Fruit fly (Drosophila melanogaster) whole organism, embryonic: ENCODE data around the gene CG14340.

Experiments
- Ada2b ChIP-seq: fragments of 200-800 bp; sonication (Bioruptor generic); IDR thresholded peaks from 2 replicates; pipeline ENCODE4 v1.3.6; 2022; ENCODE audit warnings: missing biosample characterization, missing genetic modification characterization
- Atf-2 ChIP-seq: fragments of 200-800 bp; sonication (Bioruptor generic); optimal IDR thresholded peaks from 2 replicates; lab custom pipeline; 2016; ENCODE audit warnings: missing biosample characterization, missing genetic modification characterization
- Atf3 ChIP-seq: fragments of 200-800 bp; sonication (Bioruptor generic); optimal IDR thresholded peaks from 3 replicates; lab custom pipeline; 2016; ENCODE audit warnings: missing biosample characterization, missing genetic modification characterization
- Blimp-1 ChIP-seq: fragments of 200-800 bp; sonication (Bioruptor generic); optimal IDR thresholded peaks from 3 replicates; lab custom pipeline; 2018; ENCODE audit warnings: missing biosample characterization, missing genetic modification characterization, mild to moderate bottlenecking, moderate library complexity, missing genetic modification reagents
- CG13123 ChIP-seq: fragments of 200-800 bp; sonication (Bioruptor generic); optimal IDR thresholded peaks from 2 replicates; lab custom pipeline; 2016; ENCODE audit warnings: missing biosample characterization, missing genetic modification characterization
- CG14710 ChIP-seq: fragments of 200-800 bp; sonication (Bioruptor generic); optimal IDR thresholded peaks from 3 replicates; lab custom pipeline; 2019; ENCODE audit warnings: missing biosample characterization, mild to moderate bottlenecking, missing genetic modification characterization, moderate library complexity
- CG30431 ChIP-seq: fragments of 200-800 bp; sonication (Bioruptor generic); optimal IDR thresholded peaks from 2 replicates; lab custom pipeline; 2017; ENCODE audit warnings: missing biosample characterization, missing genetic modification characterization
- CG31388 ChIP-seq: fragments of 200-800 bp; sonication (Bioruptor generic); optimal IDR thresholded peaks from 2 replicates; lab custom pipeline; 2016; ENCODE audit warnings: missing biosample characterization, missing genetic modification characterization
- CG3995 ChIP-seq: fragments of 200-800 bp; sonication (Bioruptor generic); optimal IDR thresholded peaks from 3 replicates; lab custom pipeline; 2016; ENCODE audit warnings: missing biosample characterization, missing genetic modification characterization
- CG42726 ChIP-seq: fragments of 200-800 bp; sonication (Bioruptor generic); IDR thresholded peaks from 2 replicates; pipeline ENCODE4 v1.3.6; 2022; ENCODE audit warnings: missing biosample characterization, missing genetic modification characterization; ENCODE audit not compliant: partially characterized antibody
- CG4424 ChIP-seq: fragments of 200-800 bp; sonication (Bioruptor generic); optimal IDR thresholded peaks from 3 replicates; lab custom pipeline; 2016; ENCODE audit warnings: missing biosample characterization, missing genetic modification characterization
- CG5245 ChIP-seq: fragments of 200-800 bp; sonication (Bioruptor generic); optimal IDR thresholded peaks from 3 replicates; lab custom pipeline; 2016; ENCODE audit warnings: missing biosample characterization, missing genetic modification characterization
- CG5953 ChIP-seq: fragments of 200-800 bp; sonication (Bioruptor generic); IDR thresholded peaks from 2 replicates; pipeline ENCODE4 v1.3.6; 2022; ENCODE audit warnings: missing biosample characterization, missing genetic modification characterization
- CG6175 ChIP-seq: fragments of 200-800 bp; sonication (Bioruptor generic); IDR thresholded peaks from 3 replicates; pipeline ENCODE4 v1.3.6; 2022; ENCODE audit warnings: missing biosample characterization, missing genetic modification characterization
- CG6272 ChIP-seq: fragments of 200-800 bp; sonication (Bioruptor generic); IDR thresholded peaks from 2 replicates; pipeline ENCODE4 v1.3.6; 2022; ENCODE audit warnings: missing biosample characterization, missing genetic modification characterization
- CG7372 ChIP-seq: fragments of 200-800 bp; sonication (Bioruptor generic); IDR thresholded peaks from 2 replicates; pipeline ENCODE4 v1.3.6; 2022; ENCODE audit warnings: missing biosample characterization, missing genetic modification characterization
- CG7745 ChIP-seq: fragments of 200-800 bp; sonication (Bioruptor generic); optimal IDR thresholded peaks from 2 replicates; lab custom pipeline; 2018; ENCODE audit warnings: missing biosample characterization, mild to moderate bottlenecking, missing genetic modification characterization, moderate library complexity
- Dfd ChIP-seq, 2 experiments: fragments of >200 bp; optimal IDR thresholded peaks; 2 replicates each; lab custom pipeline; 2017; ENCODE audit warnings: missing biosample characterization in 2 of 2, missing genetic modification characterization in 2 of 2
- Doc3 ChIP-seq: fragments of 200-800 bp; sonication (Bioruptor generic); IDR thresholded peaks from 3 replicates; pipeline ENCODE4 v1.3.6; 2022; ENCODE audit warnings: missing biosample characterization, missing genetic modification characterization; ENCODE audit not compliant: partially characterized antibody
- HLH3B ChIP-seq: fragments of 200-800 bp; sonication (Bioruptor generic); IDR thresholded peaks from 2 replicates; pipeline ENCODE4 v1.3.6; 2022; ENCODE audit warnings: missing biosample characterization, missing genetic modification characterization
- Mrtf ChIP-seq: fragments of 200-800 bp; sonication (Bioruptor generic); IDR thresholded peaks from 3 replicates; pipeline ENCODE4 v1.3.6; 2022; ENCODE audit warnings: missing biosample characterization, missing genetic modification characterization
- NK7.1 ChIP-seq: fragments of 200-800 bp; sonication (Bioruptor generic); optimal IDR thresholded peaks from 3 replicates; lab custom pipeline; 2016; ENCODE audit warnings: missing biosample characterization, missing genetic modification characterization
- Nf-YA ChIP-seq: fragments of 200-800 bp; sonication (Bioruptor generic); IDR thresholded peaks from 2 replicates; pipeline ENCODE4 v1.3.6; 2022; ENCODE audit warnings: missing biosample characterization, missing genetic modification characterization
- Nf-YB ChIP-seq: fragments of 200-800 bp; sonication (Bioruptor generic); optimal IDR thresholded peaks from 3 replicates; lab custom pipeline; 2019; ENCODE audit warnings: missing biosample characterization, mild to moderate bottlenecking, missing genetic modification characterization, moderate library complexity
- Opbp ChIP-seq: fragments of 200-800 bp; sonication (Bioruptor generic); IDR thresholded peaks from 3 replicates; pipeline ENCODE4 v1.3.6; 2022; ENCODE audit warnings: missing biosample characterization, missing genetic modification characterization; ENCODE audit not compliant: partially characterized antibody
- Rx ChIP-seq: fragments of 200-800 bp; sonication (Bioruptor generic); IDR thresholded peaks from 2 replicates; pipeline ENCODE4 v1.3.6; 2022; ENCODE audit warnings: missing biosample characterization, missing genetic modification characterization
- amos ChIP-seq: fragments of 200-800 bp; sonication (Bioruptor generic); IDR thresholded peaks from 2 replicates; pipeline ENCODE4 v1.3.6; 2022; ENCODE audit warnings: missing biosample characterization, missing genetic modification characterization; ENCODE audit not compliant: partially characterized antibody
- ara ChIP-seq: fragments of 200-800 bp; sonication (Bioruptor generic); IDR thresholded peaks from 2 replicates; pipeline ENCODE4 v1.3.6; 2022; ENCODE audit warnings: missing biosample characterization, missing genetic modification characterization
- bigmax ChIP-seq: fragments of 200-800 bp; sonication (Bioruptor generic); optimal IDR thresholded peaks from 2 replicates; lab custom pipeline; 2018; ENCODE audit warnings: missing biosample characterization, mild to moderate bottlenecking, missing genetic modification characterization
- corto ChIP-seq: fragments of 200-800 bp; sonication (Bioruptor generic); optimal IDR thresholded peaks from 2 replicates; lab custom pipeline; 2016; ENCODE audit warnings: missing biosample characterization, mild to moderate bottlenecking, missing genetic modification characterization, moderate library complexity
- croc ChIP-seq: fragments of 200-800 bp; sonication (Bioruptor generic); conservative IDR thresholded peaks from 3 replicates; pipeline ENCODE4 v1.3.6; 2022; ENCODE audit warnings: missing biosample characterization, missing genetic modification characterization
- cwo ChIP-seq: fragments of 200-800 bp; sonication (Bioruptor generic); optimal IDR thresholded peaks from 3 replicates; lab custom pipeline; 2017; ENCODE audit warnings: missing biosample characterization, missing genetic modification characterization, mild to moderate bottlenecking, moderate library complexity, missing genetic modification reagents
- dmrt11E ChIP-seq: fragments of 200-800 bp; sonication (Bioruptor generic); optimal IDR thresholded peaks from 3 replicates; lab custom pipeline; 2018; ENCODE audit warnings: missing biosample characterization, mild to moderate bottlenecking, missing genetic modification characterization, moderate library complexity
- eve ChIP-seq, 2 experiments: fragments of >200 bp; optimal IDR thresholded peaks; 2 replicates each; lab custom pipeline; 2017; ENCODE audit warnings: missing biosample characterization in 2 of 2, missing genetic modification characterization in 2 of 2
- fd3F ChIP-seq: fragments of 200-800 bp; sonication (Bioruptor generic); optimal IDR thresholded peaks from 2 replicates; lab custom pipeline; 2018; ENCODE audit warnings: missing biosample characterization, mild to moderate bottlenecking, missing genetic modification characterization, moderate library complexity
- fd64A ChIP-seq: fragments of 200-800 bp; sonication (Bioruptor generic); optimal IDR thresholded peaks from 3 replicates; lab custom pipeline; 2018; ENCODE audit warnings: missing biosample characterization, mild to moderate bottlenecking, missing genetic modification characterization
- h ChIP-seq: fragments of >200 bp; optimal IDR thresholded peaks from 2 replicates; lab custom pipeline; 2017
- ham ChIP-seq: fragments of 200-800 bp; sonication (Bioruptor generic); IDR thresholded peaks from 2 replicates; pipeline ENCODE4 v1.3.6; 2022; ENCODE audit warnings: missing biosample characterization, missing genetic modification characterization
- hth ChIP-seq: fragments of >200 bp; optimal IDR thresholded peaks from 2 replicates; lab custom pipeline; 2017; ENCODE audit warnings: inconsistent platforms
- lmd ChIP-seq: fragments of 200-800 bp; sonication (Bioruptor generic); IDR thresholded peaks from 2 replicates; pipeline ENCODE4 v1.3.6; 2022; ENCODE audit warnings: missing biosample characterization, missing genetic modification characterization
- mam ChIP-seq: fragments of 200-800 bp; sonication (Bioruptor generic); optimal IDR thresholded peaks from 3 replicates; lab custom pipeline; 2016; ENCODE audit warnings: missing biosample characterization, missing genetic modification characterization
- pb ChIP-seq: fragments of 200-800 bp; sonication (Bioruptor generic); optimal IDR thresholded peaks from 3 replicates; lab custom pipeline; 2016; ENCODE audit warnings: missing biosample characterization, missing genetic modification characterization
- prd ChIP-seq, 3 experiments: fragments of >200 bp in 2 of 3; fragments of 200-800 bp in 1 of 3; sonication (Bioruptor generic) in 1 of 3; optimal IDR thresholded peaks in 2 of 3; IDR thresholded peaks in 1 of 3; 2 replicates in 2 of 3; 3 replicates in 1 of 3; pipeline versions ENCODE4 v1.3.6 to Lab custom; 2017 to 2022; ENCODE audit warnings: missing biosample characterization in 1 of 3, missing genetic modification characterization in 1 of 3
- psq ChIP-seq: fragments of 200-800 bp; sonication (Bioruptor generic); optimal IDR thresholded peaks from 2 replicates; lab custom pipeline; 2017; ENCODE audit warnings: missing biosample characterization, missing genetic modification characterization
- sc ChIP-seq, 3 experiments: fragments of >200 bp in 2 of 3; fragments of 200-800 bp in 1 of 3; sonication (Bioruptor generic) in 1 of 3; optimal IDR thresholded peaks; 2 replicates in 2 of 3; 3 replicates in 1 of 3; lab custom pipeline; 2017; ENCODE audit warnings: mild to moderate bottlenecking in 1 of 3, missing biosample characterization in 1 of 3, missing genetic modification characterization in 1 of 3, missing genetic modification reagents in 1 of 3
- slou ChIP-seq: fragments of 200-800 bp; sonication (Bioruptor generic); optimal IDR thresholded peaks from 3 replicates; lab custom pipeline; 2016; ENCODE audit warnings: missing biosample characterization, missing genetic modification characterization
- wek ChIP-seq: fragments of 200-800 bp; sonication (Bioruptor generic); optimal IDR thresholded peaks from 3 replicates; lab custom pipeline; 2018; ENCODE audit warnings: missing biosample characterization, mild to moderate bottlenecking, missing genetic modification characterization, moderate library complexity
- wor ChIP-seq: fragments of 200-800 bp; sonication (Bioruptor generic); IDR thresholded peaks from 2 replicates; pipeline ENCODE4 v1.3.6; 2022; ENCODE audit warnings: missing biosample characterization, missing genetic modification characterization
- zf30C ChIP-seq: fragments of 200-800 bp; sonication (Bioruptor generic); optimal IDR thresholded peaks from 3 replicates; lab custom pipeline; 2018; ENCODE audit warnings: missing biosample characterization, mild to moderate bottlenecking, missing genetic modification characterization

Gene CG14340

dm6 chr2L:1074180-1074864 is 38.4 kb upstream of the CG14340 start (continued):
- peak; percentile 70 for TF ChIP-seq Atf3 (GFP tag; lab: Kevin White, UChicago)
- TF ChIP-seq Nf-YA (GFP tag; lab: Robert Waterston, UW), result peak; percentile 28; the same call in 1 of the 2 replicates
- no peak for TF ChIP-seq amos (GFP tag; lab: Robert Waterston, UW)
- peak; percentile 60; the same call in 1 of the 3 replicates for TF ChIP-seq Mrtf (GFP tag; lab: Robert Waterston, UW)
- no peak for TF ChIP-seq CG31388 (GFP tag; lab: Kevin White, UChicago)
- TF ChIP-seq slou (GFP tag; lab: Kevin White, UChicago), result no peak
- peak; percentile 71 for TF ChIP-seq wor (GFP tag; lab: Robert Waterston, UW)
- TF ChIP-seq zf30C (GFP tag; lab: Kevin White, UChicago), result no peak
- TF ChIP-seq prd (optimal IDR thresholded peaks at IDR 0.05; lab: Kevin White, UChicago), result no peak
- TF ChIP-seq prd (GFP tag; IDR thresholded peaks at IDR 0.05; lab: Robert Waterston, UW), result peak; percentile 85
- peak; percentile 35 for TF ChIP-seq pb (GFP tag; lab: Kevin White, UChicago)
- TF ChIP-seq CG13123, result peak; percentile 19
- peak; percentile 53 for TF ChIP-seq psq (GFP tag; lab: Kevin White, UChicago)
- no peak for TF ChIP-seq CG6175 (GFP tag; lab: Robert Waterston, UW)
- TF ChIP-seq Doc3, result no peak
- TF ChIP-seq fd3F (GFP tag; lab: Kevin White, UChicago), result peak; percentile 19
- peak; percentile 80 for TF ChIP-seq croc
- no peak for TF ChIP-seq Opbp (GFP tag; lab: Robert Waterston, UW)
- TF ChIP-seq CG5245 (GFP tag; lab: Kevin White, UChicago), result peak; percentile 72
- TF ChIP-seq wek (GFP tag; lab: Kevin White, UChicago), result peak; percentile 63
- TF ChIP-seq ham (GFP tag; lab: Robert Waterston, UW), result no peak
- peak; percentile 67 for TF ChIP-seq Nf-YB (GFP tag; lab: Kevin White, UChicago)
- TF ChIP-seq corto (GFP tag; lab: Kevin White, UChicago), result no peak
- TF ChIP-seq CG7372 (GFP tag; lab: Robert Waterston, UW), result peak; percentile 8; the same call in 1 of the 2 replicates
- TF ChIP-seq CG5953 (GFP tag; lab: Robert Waterston, UW), result no peak
- peak; percentile 62 for TF ChIP-seq Atf-2
- TF ChIP-seq Rx (GFP tag; lab: Robert Waterston, UW), result peak; percentile 58
- peak; percentile 85 for TF ChIP-seq CG14710 (tag; lab: Kevin White, UChicago)
- TF ChIP-seq lmd (GFP tag; lab: Robert Waterston, UW), result peak; percentile 79
- TF ChIP-seq Blimp-1 (GFP tag; lab: Kevin White, UChicago), result peak; percentile 87
- TF ChIP-seq HLH3B (GFP tag; lab: Robert Waterston, UW), result peak; percentile 73
- peak; percentile 68 for TF ChIP-seq NK7.1 (GFP tag; lab: Kevin White, UChicago)
- TF ChIP-seq Dfd (GFP tag; optimal IDR thresholded peaks at IDR 0.05; lab: Kevin White, UChicago), result no peak
- peak; percentile 59 for TF ChIP-seq cwo
- peak; percentile 76 for TF ChIP-seq fd64A (GFP tag; lab: Kevin White, UChicago)
- no peak for TF ChIP-seq CG42726 (GFP tag; lab: Robert Waterston, UW)
- TF ChIP-seq CG6272 (GFP tag; lab: Robert Waterston, UW), result no peak
- TF ChIP-seq sc (optimal IDR thresholded peaks at IDR 0.05; lab: Kevin White, UChicago), result no peak
- TF ChIP-seq sc (GFP tag; optimal IDR thresholded peaks at IDR 0.05; lab: Kevin White, UChicago), result peak; percentile 76
- TF ChIP-seq bigmax (GFP tag; lab: Kevin White, UChicago), result no peak
- peak; percentile 78; the same call in 1 of the 2 replicates for TF ChIP-seq ara
- peak; percentile 51 for TF ChIP-seq CG30431 (GFP tag; lab: Kevin White, UChicago)
- TF ChIP-seq CG3995 (GFP tag; lab: Kevin White, UChicago), result no peak
- peak; percentile 57 for TF ChIP-seq CG7745 (tag; lab: Kevin White, UChicago)
- TF ChIP-seq Ada2b, result peak; percentile 71
- TF ChIP-seq hth (lab: Kevin White, UChicago), result no peak
- TF ChIP-seq mam, result peak; percentile 59
- no peak for TF ChIP-seq eve (GFP tag; optimal IDR thresholded peaks at IDR 0.05; lab: Kevin White, UChicago)
- TF ChIP-seq dmrt11E, result peak; percentile 90
- TF ChIP-seq CG4424, result peak; percentile 86
- TF ChIP-seq h (lab: Kevin White, UChicago), result no peak
